Fruit fly (Drosophila melanogaster) whole organism, embryonic: Measurements from ENCODE around the gene SMC1.
A peak's percentile ranks its signal among the peaks of the same experiment; 100 is the strongest.

Experiments used
- Abd-B ChIP-seq: fragments of 200-800 bp; sonication (Bioruptor generic); optimal IDR thresholded peaks from 2 replicates; lab custom pipeline; 2018; ENCODE audit warnings: missing biosample characterization, mild to moderate bottlenecking, missing genetic modification characterization, moderate library complexity
- Blimp-1 ChIP-seq: fragments of 200-800 bp; sonication (Bioruptor generic); optimal IDR thresholded peaks from 3 replicates; lab custom pipeline; 2018; ENCODE audit warnings: missing biosample characterization, missing genetic modification characterization, mild to moderate bottlenecking, moderate library complexity, missing genetic modification reagents
- CG10147 ChIP-seq: fragments of 200-800 bp; sonication (Bioruptor generic); optimal IDR thresholded peaks from 2 replicates; lab custom pipeline; 2019; ENCODE audit warnings: missing biosample characterization, mild to moderate bottlenecking, missing genetic modification characterization, moderate library complexity
- CG10274 ChIP-seq: fragments of 200-800 bp; sonication (Bioruptor generic); optimal IDR thresholded peaks from 3 replicates; lab custom pipeline; 2017; ENCODE audit warnings: missing biosample characterization, mild to moderate bottlenecking, missing genetic modification characterization
- CG10431 ChIP-seq: fragments of 200-800 bp; sonication (Bioruptor generic); optimal IDR thresholded peaks from 3 replicates; lab custom pipeline; 2018; ENCODE audit warnings: missing biosample characterization, mild to moderate bottlenecking, missing genetic modification characterization
- CG10565 ChIP-seq: fragments of 200-800 bp; sonication (Bioruptor generic); optimal IDR thresholded peaks from 3 replicates; lab custom pipeline; 2016; ENCODE audit warnings: missing biosample characterization, mild to moderate bottlenecking, missing genetic modification characterization
- CG10979 ChIP-seq: fragments of 200-800 bp; sonication (Bioruptor generic); optimal IDR thresholded peaks from 2 replicates; lab custom pipeline; 2018; ENCODE audit warnings: missing biosample characterization, mild to moderate bottlenecking, missing genetic modification characterization, moderate library complexity
- CG11085 ChIP-seq: fragments of 200-800 bp; sonication (Bioruptor generic); IDR thresholded peaks from 2 replicates; pipeline ENCODE4 v1.3.6; 2022; ENCODE audit warnings: missing biosample characterization, missing genetic modification characterization
- CG11093 ChIP-seq: fragments of 200-800 bp; sonication (Bioruptor generic); IDR thresholded peaks from 3 replicates; pipeline ENCODE4 v1.3.6; 2022; ENCODE audit warnings: missing biosample characterization, missing genetic modification characterization
- CG12071 ChIP-seq: fragments of 200-800 bp; sonication (Bioruptor generic); optimal IDR thresholded peaks from 3 replicates; lab custom pipeline; 2018; ENCODE audit warnings: missing biosample characterization, mild to moderate bottlenecking, missing genetic modification characterization
- CG14050 ChIP-seq: fragments of 200-800 bp; sonication (Bioruptor generic); IDR thresholded peaks from 3 replicates; pipeline ENCODE4 v1.3.6; 2022; ENCODE audit warnings: missing biosample characterization, missing genetic modification characterization
- CG18011 ChIP-seq: fragments of 200-800 bp; sonication (Bioruptor generic); optimal IDR thresholded peaks from 2 replicates; lab custom pipeline; 2017; ENCODE audit warnings: missing biosample characterization, missing genetic modification characterization, mild to moderate bottlenecking, moderate library complexity, missing genotype
- CG2199 ChIP-seq: fragments of 200-800 bp; sonication (Bioruptor generic); IDR thresholded peaks from 3 replicates; pipeline ENCODE4 v1.3.6; 2022; ENCODE audit warnings: missing biosample characterization, missing genetic modification characterization
- CG2875 ChIP-seq: fragments of 200-800 bp; sonication (Bioruptor generic); optimal IDR thresholded peaks from 2 replicates; lab custom pipeline; 2017; ENCODE audit warnings: missing biosample characterization, mild to moderate bottlenecking, missing genetic modification characterization, missing genetic modification reagents
- CG31441 ChIP-seq: fragments of 200-800 bp; sonication (Bioruptor generic); IDR thresholded peaks from 2 replicates; pipeline ENCODE4 v1.3.6; 2022; ENCODE audit warnings: missing biosample characterization, missing genetic modification characterization
- CG34224 ChIP-seq: fragments of 200-800 bp; sonication (Bioruptor generic); IDR thresholded peaks from 3 replicates; pipeline ENCODE4 v1.3.6; 2022; ENCODE audit warnings: missing biosample characterization, missing genetic modification characterization; ENCODE audit not compliant: partially characterized antibody
- CG43689 ChIP-seq: fragments of 200-800 bp; sonication (Bioruptor generic); IDR thresholded peaks from 2 replicates; pipeline ENCODE4 v1.3.6; 2022; ENCODE audit warnings: missing biosample characterization, missing genetic modification characterization
- CG5245 ChIP-seq: fragments of 200-800 bp; sonication (Bioruptor generic); optimal IDR thresholded peaks from 3 replicates; lab custom pipeline; 2016; ENCODE audit warnings: missing biosample characterization, missing genetic modification characterization
- CG6683 ChIP-seq: fragments of 200-800 bp; sonication (Bioruptor generic); optimal IDR thresholded peaks from 2 replicates; lab custom pipeline; 2017; ENCODE audit warnings: missing biosample characterization, mild to moderate bottlenecking, missing genetic modification characterization, missing genetic modification reagents
- CG6689 ChIP-seq: fragments of 200-800 bp; sonication (Bioruptor generic); IDR thresholded peaks from 2 replicates; pipeline ENCODE4 v1.3.6; 2022; ENCODE audit warnings: missing biosample characterization, missing genetic modification characterization
- CG6791 ChIP-seq: fragments of 200-800 bp; sonication (Bioruptor generic); IDR thresholded peaks from 3 replicates; pipeline ENCODE4 v1.3.6; 2022; ENCODE audit warnings: missing biosample characterization, missing genetic modification characterization; ENCODE audit not compliant: partially characterized antibody
- CG7271 ChIP-seq: fragments of 200-800 bp; sonication (Bioruptor generic); optimal IDR thresholded peaks from 2 replicates; lab custom pipeline; 2018; ENCODE audit warnings: missing biosample characterization, mild to moderate bottlenecking, missing genetic modification characterization, moderate library complexity
- CG9215 ChIP-seq: fragments of 200-800 bp; sonication (Bioruptor generic); IDR thresholded peaks from 2 replicates; pipeline ENCODE4 v1.3.6; 2022; ENCODE audit warnings: missing biosample characterization, missing genetic modification characterization
- CG9609 ChIP-seq: fragments of 200-800 bp; sonication (Bioruptor generic); optimal IDR thresholded peaks from 3 replicates; lab custom pipeline; 2016; ENCODE audit warnings: missing biosample characterization, missing genetic modification characterization
- CkIIα-i1 ChIP-seq: fragments of 200-800 bp; sonication (Bioruptor generic); IDR thresholded peaks from 2 replicates; pipeline ENCODE4 v1.3.6; 2022; ENCODE audit warnings: missing biosample characterization, missing genetic modification characterization
- D19A ChIP-seq: fragments of 200-800 bp; optimal IDR thresholded peaks from 3 replicates; lab custom pipeline; 2019; ENCODE audit warnings: missing biosample characterization, mild to moderate bottlenecking, missing genetic modification characterization, moderate library complexity
- Dek ChIP-seq: fragments of 200-800 bp; sonication (Bioruptor generic); optimal IDR thresholded peaks from 3 replicates; lab custom pipeline; 2019; ENCODE audit warnings: missing biosample characterization, mild to moderate bottlenecking, missing genetic modification characterization, moderate library complexity
- Dref ChIP-seq: fragments of 200-800 bp; sonication (Bioruptor generic); IDR thresholded peaks from 2 replicates; pipeline ENCODE4 v1.3.6; 2022; ENCODE audit warnings: missing biosample characterization, missing genetic modification characterization
- Ets65A ChIP-seq: fragments of 200-800 bp; sonication (Bioruptor generic); peaks from one replicate; lab custom pipeline; 2016; ENCODE audit warnings: missing biosample characterization, missing genetic modification characterization
- H15 ChIP-seq: fragments of 200-800 bp; sonication (Bioruptor generic); IDR thresholded peaks from 3 replicates; pipeline ENCODE4 v1.3.6; 2022; ENCODE audit warnings: missing biosample characterization, missing genetic modification characterization
- HHEX ChIP-seq: fragments of 200-800 bp; sonication (Bioruptor generic); optimal IDR thresholded peaks from 3 replicates; lab custom pipeline; 2017; ENCODE audit warnings: missing biosample characterization, mild to moderate bottlenecking, missing genetic modification characterization, missing genetic modification reagents
- Mad ChIP-seq: fragments of 200-800 bp; sonication (Bioruptor generic); optimal IDR thresholded peaks from 2 replicates; lab custom pipeline; 2016; ENCODE audit warnings: missing biosample characterization, missing genetic modification characterization
- Myb ChIP-seq: fragments of 200-800 bp; sonication (Bioruptor generic); optimal IDR thresholded peaks from 2 replicates; lab custom pipeline; 2016; ENCODE audit warnings: missing biosample characterization, missing genetic modification characterization
- Nf-YC ChIP-seq: fragments of 200-800 bp; optimal IDR thresholded peaks from 3 replicates; lab custom pipeline; 2019; ENCODE audit warnings: missing biosample characterization, mild to moderate bottlenecking, missing genetic modification characterization, moderate library complexity
- NfI ChIP-seq: fragments of 200-800 bp; sonication (Bioruptor generic); optimal IDR thresholded peaks from 3 replicates; lab custom pipeline; 2018; ENCODE audit warnings: missing biosample characterization, mild to moderate bottlenecking, missing genetic modification characterization, moderate library complexity
- Scr ChIP-seq: fragments of 200-800 bp; sonication (Bioruptor generic); IDR thresholded peaks from 2 replicates; pipeline ENCODE4 v1.3.6; 2022; ENCODE audit warnings: missing biosample characterization, missing genetic modification characterization; ENCODE audit not compliant: partially characterized antibody
- abd-A ChIP-seq: fragments of 200-800 bp; sonication (Bioruptor generic); optimal IDR thresholded peaks from 3 replicates; lab custom pipeline; 2019; ENCODE audit warnings: missing biosample characterization, mild to moderate bottlenecking, missing genetic modification characterization, moderate library complexity
- ap ChIP-seq: fragments of 200-800 bp; sonication (Bioruptor generic); IDR thresholded peaks from 2 replicates; pipeline ENCODE4 v1.3.6; 2022; ENCODE audit warnings: missing biosample characterization, missing genetic modification characterization
- bbx ChIP-seq: fragments of 200-800 bp; sonication (Bioruptor generic); IDR thresholded peaks from 2 replicates; pipeline ENCODE4 v1.3.6; 2022; ENCODE audit warnings: missing biosample characterization, missing genetic modification characterization; ENCODE audit not compliant: partially characterized antibody
- br ChIP-seq: fragments of >200 bp; optimal IDR thresholded peaks from 2 replicates; lab custom pipeline; 2017
- chif ChIP-seq, 2 experiments: fragments of 200-800 bp; sonication (Bioruptor generic); optimal IDR thresholded peaks; 3 replicates each; lab custom pipeline; 2016; ENCODE audit warnings: missing biosample characterization in 2 of 2, missing genetic modification characterization in 2 of 2
- chm ChIP-seq: fragments of 200-800 bp; sonication (Bioruptor generic); IDR thresholded peaks from 2 replicates; pipeline ENCODE4 v1.3.6; 2022; ENCODE audit warnings: missing biosample characterization, missing genetic modification characterization
- crol ChIP-seq: fragments of 200-800 bp; sonication (Bioruptor generic); IDR thresholded peaks from 2 replicates; pipeline ENCODE4 v1.3.6; 2022; ENCODE audit warnings: missing biosample characterization, missing genetic modification characterization
- cwo ChIP-seq: fragments of 200-800 bp; sonication (Bioruptor generic); optimal IDR thresholded peaks from 3 replicates; lab custom pipeline; 2017; ENCODE audit warnings: missing biosample characterization, missing genetic modification characterization, mild to moderate bottlenecking, moderate library complexity, missing genetic modification reagents
- da ChIP-seq: fragments of 200-800 bp; sonication (Bioruptor generic); optimal IDR thresholded peaks from 2 replicates; lab custom pipeline; 2016; ENCODE audit warnings: missing biosample characterization, missing genetic modification characterization
- gem ChIP-seq: fragments of 200-800 bp; sonication (Bioruptor generic); optimal IDR thresholded peaks from 2 replicates; lab custom pipeline; 2019; ENCODE audit warnings: missing biosample characterization, mild to moderate bottlenecking, missing genetic modification characterization, moderate library complexity
- oc ChIP-seq: fragments of 200-800 bp; sonication (Bioruptor generic); optimal IDR thresholded peaks from 2 replicates; lab custom pipeline; 2018; ENCODE audit warnings: missing biosample characterization, mild to moderate bottlenecking, missing genetic modification characterization, moderate library complexity
- pita ChIP-seq: fragments of 200-800 bp; sonication (Bioruptor generic); optimal IDR thresholded peaks from 2 replicates; lab custom pipeline; 2017; ENCODE audit warnings: missing biosample characterization, mild to moderate bottlenecking, missing genetic modification characterization
- pnt ChIP-seq: fragments of 200-800 bp; sonication (Bioruptor generic); optimal IDR thresholded peaks from 3 replicates; lab custom pipeline; 2016; ENCODE audit warnings: missing biosample characterization, missing genetic modification characterization
- wdn ChIP-seq: fragments of 200-800 bp; sonication (Bioruptor generic); IDR thresholded peaks from 2 replicates; pipeline ENCODE4 v1.3.6; 2022; ENCODE audit warnings: missing biosample characterization, missing genetic modification characterization
- zfh2 ChIP-seq: fragments of 200-800 bp; sonication (Bioruptor generic); optimal IDR thresholded peaks from 2 replicates; lab custom pipeline; 2016; ENCODE audit warnings: missing biosample characterization, missing genetic modification characterization

SMC1 gene

dm6 chr3R:24051459-24052165, 6.5 kb upstream of the SMC1 start (continued):
- TF ChIP-seq CG31441 (no peak), CG2875 (GFP tag; lab: Kevin White, UChicago) (no peak), CG6791 (GFP tag; lab: Robert Waterston, UW) (no peak), D19A (tag; lab: Kevin White, UChicago) (no peak), CG43689 (GFP tag; lab: Robert Waterston, UW) (no peak), zfh2 (GFP tag; lab: Kevin White, UChicago) (no peak), abd-A (peak; percentile 14), Abd-B (no peak), chif (GFP tag; optimal IDR thresholded peaks at IDR 0.05; lab: Kevin White, UChicago) (no peak), CG2199 (GFP tag; lab: Robert Waterston, UW) (no peak), Dref (GFP tag; lab: Robert Waterston, UW) (no peak), H15 (GFP tag; lab: Robert Waterston, UW) (no peak), Myb (GFP tag; lab: Kevin White, UChicago) (peak; percentile 53), ap (no peak), da (GFP tag; lab: Kevin White, UChicago) (no peak), chm (no peak), CG5245 (GFP tag; lab: Kevin White, UChicago) (no peak), CG7271 (tag; lab: Kevin White, UChicago) (no peak), cwo (GFP tag; lab: Kevin White, UChicago) (no peak), Ets65A (GFP tag; lab: Kevin White, UChicago) (peak; percentile 54), CG10431 (GFP tag; lab: Kevin White, UChicago) (peak; percentile 10), CG10274 (GFP tag; lab: Kevin White, UChicago) (no peak), gem (tag; lab: Kevin White, UChicago) (no peak), pnt (GFP tag; lab: Kevin White, UChicago) (no peak), CG6683 (no peak), CkIIα-i1 (no peak), CG10147 (GFP tag; lab: Kevin White, UChicago) (no peak), bbx (no peak), CG9609 (no peak), Nf-YC (tag; lab: Kevin White, UChicago) (peak; percentile 10), Dek (tag; lab: Kevin White, UChicago) (no peak), CG6689 (GFP tag; lab: Robert Waterston, UW) (no peak), Mad (GFP tag; lab: Kevin White, UChicago) (no peak), CG12071 (GFP tag; lab: Kevin White, UChicago) (no peak), CG10565 (GFP tag; lab: Kevin White, UChicago) (no peak), br (lab: Kevin White, UChicago) (no peak), CG34224 (GFP tag; lab: Robert Waterston, UW) (no peak), CG11085 (GFP tag; lab: Robert Waterston, UW) (no peak), CG9215 (GFP tag; lab: Robert Waterston, UW) (no peak), oc (tag; lab: Kevin White, UChicago) (no peak), wdn (GFP tag; lab: Robert Waterston, UW) (no peak), CG11093 (no peak), pita (GFP tag; lab: Kevin White, UChicago) (no peak), NfI (GFP tag; lab: Kevin White, UChicago) (no peak), CG14050 (no peak), Blimp-1 (GFP tag; lab: Kevin White, UChicago) (no peak), Scr (GFP tag; lab: Robert Waterston, UW) (no peak), CG10979 (tag; lab: Kevin White, UChicago) (no peak), crol (GFP tag; lab: Robert Waterston, UW) (no peak), HHEX (GFP tag; lab: Kevin White, UChicago) (no peak), CG18011 (GFP tag; lab: Kevin White, UChicago) (no peak)
